Fruit fly (Drosophila melanogaster) whole organism, embryonic: ENCODE measurements around the gene CG9782.

Experiments
- Abd-B ChIP-seq: fragments of 200-800 bp; sonication (Bioruptor generic); optimal IDR thresholded peaks from 2 replicates; lab custom pipeline; 2018; ENCODE audit warnings: missing biosample characterization, mild to moderate bottlenecking, missing genetic modification characterization, moderate library complexity
- Atf-2 ChIP-seq: fragments of 200-800 bp; sonication (Bioruptor generic); optimal IDR thresholded peaks from 2 replicates; lab custom pipeline; 2016; ENCODE audit warnings: missing biosample characterization, missing genetic modification characterization
- Awh ChIP-seq: fragments of 200-800 bp; sonication (Bioruptor generic); IDR thresholded peaks from 2 replicates; pipeline ENCODE4, ENCODE4 v1.3.6; 2022; ENCODE audit warnings: missing biosample characterization, missing genetic modification characterization
- BEAF-32 ChIP-seq: fragments of 200-800 bp; sonication (Bioruptor generic); optimal IDR thresholded peaks from 3 replicates; lab custom pipeline; 2017; ENCODE audit warnings: missing biosample characterization, missing genetic modification characterization, mild to moderate bottlenecking, moderate library complexity, missing genetic modification reagents
- CG10565 ChIP-seq: fragments of 200-800 bp; sonication (Bioruptor generic); optimal IDR thresholded peaks from 3 replicates; lab custom pipeline; 2016; ENCODE audit warnings: missing biosample characterization, mild to moderate bottlenecking, missing genetic modification characterization
- CG10959 ChIP-seq: fragments of 200-800 bp; sonication (Bioruptor generic); IDR thresholded peaks from 2 replicates; pipeline ENCODE4 v1.3.6; 2022; ENCODE audit warnings: missing biosample characterization, missing genetic modification characterization
- CG12155 ChIP-seq: fragments of 200-800 bp; sonication (Bioruptor generic); optimal IDR thresholded peaks from 3 replicates; lab custom pipeline; 2016; ENCODE audit warnings: missing biosample characterization, missing genetic modification characterization
- CG12219 ChIP-seq: fragments of 200-800 bp; sonication (Bioruptor generic); optimal IDR thresholded peaks from 3 replicates; lab custom pipeline; 2018; ENCODE audit warnings: missing biosample characterization, mild to moderate bottlenecking, missing genetic modification characterization
- CG13894 ChIP-seq: fragments of 200-800 bp; sonication (Bioruptor generic); optimal IDR thresholded peaks from 3 replicates; lab custom pipeline; 2018; ENCODE audit warnings: missing biosample characterization, mild to moderate bottlenecking, missing genetic modification characterization, moderate library complexity
- CG15073 ChIP-seq: fragments of 200-800 bp; sonication (Bioruptor generic); optimal IDR thresholded peaks from 2 replicates; lab custom pipeline; 2016; ENCODE audit warnings: missing biosample characterization, missing genetic modification characterization
- CG1603 ChIP-seq: fragments of 200-800 bp; sonication (Bioruptor generic); optimal IDR thresholded peaks from 2 replicates; lab custom pipeline; 2019; ENCODE audit warnings: missing biosample characterization, mild to moderate bottlenecking, missing genetic modification characterization, moderate library complexity
- CG16813 ChIP-seq: fragments of 200-800 bp; sonication (Bioruptor generic); IDR thresholded peaks from 3 replicates; pipeline ENCODE4 v1.3.6; 2022; ENCODE audit warnings: missing biosample characterization, missing genetic modification characterization; ENCODE audit not compliant: partially characterized antibody
- CG17186 ChIP-seq: fragments of 200-800 bp; sonication (Bioruptor generic); optimal IDR thresholded peaks from 3 replicates; lab custom pipeline; 2017; ENCODE audit warnings: missing biosample characterization, missing genetic modification reagents, missing genetic modification characterization
- CG34224 ChIP-seq: fragments of 200-800 bp; sonication (Bioruptor generic); IDR thresholded peaks from 3 replicates; pipeline ENCODE4 v1.3.6; 2022; ENCODE audit warnings: missing biosample characterization, missing genetic modification characterization; ENCODE audit not compliant: partially characterized antibody
- CG3726 ChIP-seq: fragments of 200-800 bp; sonication (Bioruptor generic); IDR thresholded peaks from 3 replicates; pipeline ENCODE4, ENCODE4 v1.3.6; 2022; ENCODE audit warnings: missing biosample characterization, missing genetic modification characterization
- CG42726 ChIP-seq: fragments of 200-800 bp; sonication (Bioruptor generic); IDR thresholded peaks from 2 replicates; pipeline ENCODE4 v1.3.6; 2022; ENCODE audit warnings: missing biosample characterization, missing genetic modification characterization; ENCODE audit not compliant: partially characterized antibody
- CG4404 ChIP-seq: fragments of 200-800 bp; sonication (Bioruptor generic); IDR thresholded peaks from 2 replicates; pipeline ENCODE4 v1.3.6; 2022; ENCODE audit warnings: missing biosample characterization, missing genetic modification characterization
- CG8388 ChIP-seq: fragments of 200-800 bp; sonication (Bioruptor generic); optimal IDR thresholded peaks from 2 replicates; lab custom pipeline; 2019; ENCODE audit warnings: missing biosample characterization, mild to moderate bottlenecking, missing genetic modification characterization, moderate library complexity
- CG9727 ChIP-seq: fragments of 200-800 bp; sonication (Bioruptor generic); optimal IDR thresholded peaks from 3 replicates; lab custom pipeline; 2017; ENCODE audit warnings: missing biosample characterization, mild to moderate bottlenecking, missing genetic modification characterization
- CoRest ChIP-seq: fragments of 200-800 bp; sonication (Bioruptor generic); optimal IDR thresholded peaks from 3 replicates; lab custom pipeline; 2018; ENCODE audit warnings: missing biosample characterization, mild to moderate bottlenecking, missing genetic modification characterization, moderate library complexity
- Dll ChIP-seq: fragments of 200-800 bp; sonication (Bioruptor generic); IDR thresholded peaks from 4 replicates; pipeline ENCODE4 v1.3.6; 2022; ENCODE audit warnings: missing biosample characterization, missing genetic modification characterization; ENCODE audit not compliant: partially characterized antibody
- Dp ChIP-seq: fragments of 200-800 bp; sonication (Bioruptor generic); optimal IDR thresholded peaks from 2 replicates; lab custom pipeline; 2018; ENCODE audit warnings: missing biosample characterization, mild to moderate bottlenecking, missing genetic modification characterization, moderate library complexity
- Drgx ChIP-seq: fragments of 200-800 bp; sonication (Bioruptor generic); IDR thresholded peaks from 2 replicates; pipeline ENCODE4 v1.3.6; 2022; ENCODE audit warnings: missing biosample characterization, missing genetic modification characterization
- Myb ChIP-seq: fragments of 200-800 bp; sonication (Bioruptor generic); optimal IDR thresholded peaks from 2 replicates; lab custom pipeline; 2016; ENCODE audit warnings: missing biosample characterization, missing genetic modification characterization
- NC2α ChIP-seq: fragments of 200-800 bp; sonication (Bioruptor generic); optimal IDR thresholded peaks from 2 replicates; lab custom pipeline; 2016; ENCODE audit warnings: missing biosample characterization, missing genetic modification characterization
- NFAT ChIP-seq: fragments of 200-800 bp; sonication (Bioruptor generic); IDR thresholded peaks from 2 replicates; pipeline ENCODE4 v1.3.6; 2022; ENCODE audit warnings: missing biosample characterization, missing genetic modification characterization
- Oaz ChIP-seq: fragments of 200-800 bp; sonication (Bioruptor generic); IDR thresholded peaks from 2 replicates; pipeline ENCODE4 v1.3.6; 2022; ENCODE audit warnings: missing biosample characterization, missing genetic modification characterization
- Opbp ChIP-seq: fragments of 200-800 bp; sonication (Bioruptor generic); IDR thresholded peaks from 3 replicates; pipeline ENCODE4 v1.3.6; 2022; ENCODE audit warnings: missing biosample characterization, missing genetic modification characterization; ENCODE audit not compliant: partially characterized antibody
- Xrp1 ChIP-seq: fragments of 200-800 bp; sonication (Bioruptor generic); IDR thresholded peaks from 2 replicates; pipeline ENCODE4 v1.3.6; 2022; ENCODE audit warnings: missing biosample characterization, missing genetic modification characterization
- amos ChIP-seq: fragments of 200-800 bp; sonication (Bioruptor generic); IDR thresholded peaks from 2 replicates; pipeline ENCODE4 v1.3.6; 2022; ENCODE audit warnings: missing biosample characterization, missing genetic modification characterization; ENCODE audit not compliant: partially characterized antibody
- bab2 ChIP-seq: fragments of 200-800 bp; sonication (Bioruptor generic); optimal IDR thresholded peaks from 2 replicates; lab custom pipeline; 2016; ENCODE audit warnings: missing biosample characterization, missing genetic modification characterization
- cato ChIP-seq: fragments of 200-800 bp; sonication (Bioruptor generic); optimal IDR thresholded peaks from 2 replicates; lab custom pipeline; 2016; ENCODE audit warnings: missing biosample characterization, missing genetic modification characterization, borderline replicate concordance
- croc ChIP-seq: fragments of 200-800 bp; sonication (Bioruptor generic); conservative IDR thresholded peaks from 3 replicates; pipeline ENCODE4 v1.3.6; 2022; ENCODE audit warnings: missing biosample characterization, missing genetic modification characterization
- crol ChIP-seq: fragments of 200-800 bp; sonication (Bioruptor generic); IDR thresholded peaks from 2 replicates; pipeline ENCODE4 v1.3.6; 2022; ENCODE audit warnings: missing biosample characterization, missing genetic modification characterization
- dimm ChIP-seq: fragments of 200-800 bp; sonication (Bioruptor generic); IDR thresholded peaks from 2 replicates; pipeline ENCODE4 v1.3.6; 2022; ENCODE audit warnings: missing biosample characterization, missing genetic modification characterization
- dm ChIP-seq: fragments of 200-800 bp; sonication (Bioruptor generic); optimal IDR thresholded peaks from 3 replicates; lab custom pipeline; 2016; ENCODE audit warnings: missing biosample characterization, missing genetic modification characterization
- fru ChIP-seq: fragments of >200 bp; optimal IDR thresholded peaks from 2 replicates; lab custom pipeline; 2017
- insv ChIP-seq, 2 experiments: fragments of 200-800 bp; sonication (Bioruptor generic); optimal IDR thresholded peaks; 3 replicates each; lab custom pipeline; 2016 to 2018; ENCODE audit warnings: missing biosample characterization in 2 of 2, missing genetic modification characterization in 2 of 2
- lbe ChIP-seq: fragments of 200-800 bp; sonication (Bioruptor generic); optimal IDR thresholded peaks from 2 replicates; lab custom pipeline; 2016; ENCODE audit warnings: missing biosample characterization, mild to moderate bottlenecking, missing genetic modification characterization
- nerfin-1 ChIP-seq: fragments of 200-800 bp; sonication (Bioruptor generic); optimal IDR thresholded peaks from 3 replicates; lab custom pipeline; 2019; ENCODE audit warnings: missing biosample characterization, mild to moderate bottlenecking, missing genetic modification characterization, moderate library complexity
- nerfin-2 ChIP-seq: fragments of 200-800 bp; sonication (Bioruptor generic); IDR thresholded peaks from 2 replicates; pipeline ENCODE4 v1.3.6; 2022; ENCODE audit warnings: missing biosample characterization, missing genetic modification characterization; ENCODE audit not compliant: partially characterized antibody
- pnt ChIP-seq: fragments of 200-800 bp; sonication (Bioruptor generic); optimal IDR thresholded peaks from 3 replicates; lab custom pipeline; 2016; ENCODE audit warnings: missing biosample characterization, missing genetic modification characterization
- pzg ChIP-seq: fragments of 200-800 bp; sonication (Bioruptor generic); optimal IDR thresholded peaks from 3 replicates; lab custom pipeline; 2018; ENCODE audit warnings: missing biosample characterization, mild to moderate bottlenecking, missing genetic modification characterization, moderate library complexity
- sens-2 ChIP-seq: fragments of 200-800 bp; sonication (Bioruptor generic); IDR thresholded peaks from 2 replicates; pipeline ENCODE4 v1.3.6; 2022; ENCODE audit warnings: missing biosample characterization, missing genetic modification characterization
- slbo ChIP-seq: fragments of 200-800 bp; sonication (Bioruptor generic); IDR thresholded peaks from 2 replicates; pipeline ENCODE4 v1.3.6; 2022; ENCODE audit warnings: missing biosample characterization, missing genetic modification characterization
- sna ChIP-seq: fragments of 200-800 bp; sonication (Bioruptor generic); IDR thresholded peaks from 2 replicates; pipeline ENCODE4 v1.3.6; 2022; ENCODE audit warnings: missing biosample characterization, missing genetic modification characterization; ENCODE audit not compliant: partially characterized antibody
- sqz ChIP-seq: fragments of 200-800 bp; sonication (Bioruptor generic); optimal IDR thresholded peaks from 3 replicates; lab custom pipeline; 2018; ENCODE audit warnings: missing biosample characterization, mild to moderate bottlenecking, missing genetic modification characterization
- stwl ChIP-seq: fragments of 200-800 bp; sonication (Bioruptor generic); optimal IDR thresholded peaks from 3 replicates; lab custom pipeline; 2018; ENCODE audit warnings: missing biosample characterization, mild to moderate bottlenecking, missing genetic modification characterization, moderate library complexity
- tgo ChIP-seq: fragments of 200-800 bp; sonication (Bioruptor generic); IDR thresholded peaks from 3 replicates; pipeline ENCODE4 v1.3.6; 2022; ENCODE audit warnings: missing biosample characterization, missing genetic modification characterization
- tll ChIP-seq, 2 experiments: fragments of 200-800 bp in 1 of 2; fragments of >200 bp in 1 of 2; sonication (Bioruptor generic) in 1 of 2; optimal IDR thresholded peaks; 2 replicates each; lab custom pipeline; 2017 to 2019; ENCODE audit warnings: missing biosample characterization in 2 of 2, missing genetic modification characterization in 2 of 2, mild to moderate bottlenecking in 1 of 2, moderate library complexity in 1 of 2

Gene CG9782

DNA sequence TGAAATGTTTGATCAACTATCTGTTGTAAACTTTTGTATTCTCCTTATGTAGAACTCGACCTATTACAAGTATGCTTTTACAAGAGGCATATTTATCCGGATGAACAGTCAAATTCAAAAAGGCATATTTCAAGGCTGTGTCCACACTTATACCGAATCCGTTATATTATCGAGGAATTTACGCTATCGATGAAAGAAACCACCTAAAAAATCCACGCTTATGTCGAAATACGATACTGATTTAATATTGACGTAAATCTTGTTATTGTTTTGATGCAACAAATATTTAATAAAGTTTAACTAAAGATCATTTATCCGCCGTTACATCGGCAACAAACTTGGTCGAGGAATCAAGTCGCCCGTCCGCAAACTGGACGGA is 33.7 kb downstream of the CG9782 start, which contains the start of gene CG13014 (continued):
- TF ChIP-seq NFAT (GFP tag; lab: Robert Waterston, UW) (no peak), dimm (GFP tag; lab: Robert Waterston, UW) (no peak), CG12155 (GFP tag; lab: Kevin White, UChicago) (no peak), Xrp1 (GFP tag; lab: Robert Waterston, UW) (no peak), nerfin-2 (GFP tag; lab: Robert Waterston, UW) (no peak), stwl (tag; lab: Kevin White, UChicago) (peak; percentile 7), CG3726 (GFP tag; lab: Robert Waterston, UW) (no peak), tll (GFP tag; optimal IDR thresholded peaks at IDR 0.05; lab: Kevin White, UChicago) (no peak), dm (no peak), CG8388 (no peak), Myb (GFP tag; lab: Kevin White, UChicago) (peak; percentile 67), CG10565 (GFP tag; lab: Kevin White, UChicago) (no peak), slbo (no peak), CG34224 (GFP tag; lab: Robert Waterston, UW) (no peak; the same call in 2 of the 3 replicates), CG42726 (GFP tag; lab: Robert Waterston, UW) (no peak), Drgx (no peak), cato (GFP tag; lab: Kevin White, UChicago) (no peak), CG10959 (no peak), pnt (GFP tag; lab: Kevin White, UChicago) (no peak), insv (GFP tag; optimal IDR thresholded peaks at IDR 0.05; lab: Kevin White, UChicago) (no peak), sna (GFP tag; lab: Robert Waterston, UW) (peak; percentile 40), Dll (no peak), Awh (GFP tag; lab: Robert Waterston, UW) (no peak), Oaz (GFP tag; lab: Robert Waterston, UW) (no peak), CG17186 (GFP tag; lab: Kevin White, UChicago) (no peak), Opbp (peak; percentile 17; the same call in 1 of the 3 replicates), CG1603 (tag; lab: Kevin White, UChicago) (peak; percentile 29), CG9727 (GFP tag; lab: Kevin White, UChicago) (no peak), CG15073 (GFP tag; lab: Kevin White, UChicago) (no peak), CG4404 (GFP tag; lab: Robert Waterston, UW) (no peak), croc (GFP tag; lab: Robert Waterston, UW) (no peak), crol (GFP tag; lab: Robert Waterston, UW) (no peak), CG13894 (tag; lab: Kevin White, UChicago) (no peak), BEAF-32 (peak; percentile 52), Atf-2 (GFP tag; lab: Kevin White, UChicago) (no peak), pzg (GFP tag; lab: Kevin White, UChicago) (peak; percentile 41), CoRest (no peak), sens-2 (GFP tag; lab: Robert Waterston, UW) (no peak), NC2α (GFP tag; lab: Kevin White, UChicago) (no peak), tgo (GFP tag; lab: Robert Waterston, UW) (no peak), Abd-B (GFP tag; lab: Kevin White, UChicago) (no peak), nerfin-1 (no peak), CG16813 (GFP tag; lab: Robert Waterston, UW) (peak; percentile 35; the same call in 1 of the 3 replicates), bab2 (GFP tag; lab: Kevin White, UChicago) (no peak), CG12219 (GFP tag; lab: Kevin White, UChicago) (no peak), lbe (GFP tag; lab: Kevin White, UChicago) (no peak), amos (GFP tag; lab: Robert Waterston, UW) (peak; percentile 56; the same call in 1 of the 2 replicates), sqz (GFP tag; lab: Kevin White, UChicago) (no peak), Dp (GFP tag; lab: Kevin White, UChicago) (peak; percentile 1), fru (no peak)
